Fruit fly (Drosophila melanogaster) whole organism, embryonic: ENCODE data around the gene Best3.

Experiments used
- Bteb2 ChIP-seq: fragments of 200-800 bp; sonication (Bioruptor generic); optimal IDR thresholded peaks from 2 replicates; lab custom pipeline; 2016; ENCODE audit warnings: missing biosample characterization, missing genetic modification characterization
- CG10431 ChIP-seq: fragments of 200-800 bp; sonication (Bioruptor generic); optimal IDR thresholded peaks from 3 replicates; lab custom pipeline; 2018; ENCODE audit warnings: missing biosample characterization, mild to moderate bottlenecking, missing genetic modification characterization
- CG12219 ChIP-seq: fragments of 200-800 bp; sonication (Bioruptor generic); optimal IDR thresholded peaks from 3 replicates; lab custom pipeline; 2018; ENCODE audit warnings: missing biosample characterization, mild to moderate bottlenecking, missing genetic modification characterization
- CG12391 ChIP-seq: fragments of 200-800 bp; sonication (Bioruptor generic); optimal IDR thresholded peaks from 3 replicates; lab custom pipeline; 2018; ENCODE audit warnings: missing biosample characterization, mild to moderate bottlenecking, missing genetic modification characterization, moderate library complexity
- CG14050 ChIP-seq: fragments of 200-800 bp; sonication (Bioruptor generic); IDR thresholded peaks from 3 replicates; pipeline ENCODE4 v1.3.6; 2022; ENCODE audit warnings: missing biosample characterization, missing genetic modification characterization
- CG16863 ChIP-seq: fragments of 200-800 bp; sonication (Bioruptor generic); optimal IDR thresholded peaks from 3 replicates; lab custom pipeline; 2016; ENCODE audit warnings: missing biosample characterization, missing genetic modification characterization
- CG18011 ChIP-seq: fragments of 200-800 bp; sonication (Bioruptor generic); optimal IDR thresholded peaks from 2 replicates; lab custom pipeline; 2017; ENCODE audit warnings: missing biosample characterization, missing genetic modification characterization, mild to moderate bottlenecking, moderate library complexity, missing genotype
- CG18764 ChIP-seq: fragments of 200-800 bp; sonication (Bioruptor generic); optimal IDR thresholded peaks from 3 replicates; lab custom pipeline; 2016; ENCODE audit warnings: missing biosample characterization, missing genetic modification characterization
- CG30020 ChIP-seq: fragments of 200-800 bp; optimal IDR thresholded peaks from 2 replicates; lab custom pipeline; 2019; ENCODE audit warnings: missing biosample characterization, mild to moderate bottlenecking, missing genetic modification characterization, moderate library complexity
- CG31388 ChIP-seq: fragments of 200-800 bp; sonication (Bioruptor generic); optimal IDR thresholded peaks from 2 replicates; lab custom pipeline; 2016; ENCODE audit warnings: missing biosample characterization, missing genetic modification characterization
- CG34376 ChIP-seq: fragments of 200-800 bp; sonication (Bioruptor generic); optimal IDR thresholded peaks from 2 replicates; lab custom pipeline; 2018; ENCODE audit warnings: missing biosample characterization, mild to moderate bottlenecking, missing genetic modification characterization
- CG3847 ChIP-seq: fragments of 200-800 bp; sonication (Bioruptor generic); IDR thresholded peaks from 2 replicates; pipeline ENCODE4 v1.3.6; 2022; ENCODE audit warnings: missing biosample characterization, missing genetic modification characterization
- CG4730 ChIP-seq: fragments of 200-800 bp; sonication (Bioruptor generic); IDR thresholded peaks from 2 replicates; pipeline ENCODE4 v1.3.6; 2022; ENCODE audit warnings: missing biosample characterization, missing genetic modification characterization
- CG8359 ChIP-seq: fragments of 200-800 bp; sonication (Bioruptor generic); optimal IDR thresholded peaks from 2 replicates; lab custom pipeline; 2017; ENCODE audit warnings: missing biosample characterization, mild to moderate bottlenecking, missing genetic modification characterization, borderline replicate concordance
- CG8924 ChIP-seq: fragments of 200-800 bp; optimal IDR thresholded peaks from 3 replicates; lab custom pipeline; 2019; ENCODE audit warnings: missing biosample characterization, mild to moderate bottlenecking, missing genetic modification characterization, moderate library complexity
- CHES-1-like ChIP-seq: fragments of 200-800 bp; sonication (Bioruptor generic); optimal IDR thresholded peaks from 2 replicates; lab custom pipeline; 2016; ENCODE audit warnings: missing biosample characterization, missing genetic modification characterization
- HLH3B ChIP-seq: fragments of 200-800 bp; sonication (Bioruptor generic); IDR thresholded peaks from 2 replicates; pipeline ENCODE4 v1.3.6; 2022; ENCODE audit warnings: missing biosample characterization, missing genetic modification characterization
- HLH4C ChIP-seq: fragments of 200-800 bp; sonication (Bioruptor generic); IDR thresholded peaks from 3 replicates; pipeline ENCODE4 v1.3.6; 2022; ENCODE audit warnings: missing biosample characterization, missing genetic modification characterization; ENCODE audit not compliant: partially characterized antibody
- HmgD ChIP-seq: fragments of 200-800 bp; sonication (Bioruptor generic); optimal IDR thresholded peaks from 3 replicates; lab custom pipeline; 2016; ENCODE audit warnings: missing biosample characterization, missing genetic modification characterization
- Hr78 ChIP-seq, 2 experiments: fragments of 200-800 bp in 1 of 2; fragments of >200 bp in 1 of 2; sonication (Bioruptor generic) in 1 of 2; optimal IDR thresholded peaks; 2 replicates each; lab custom pipeline; 2017 to 2019; ENCODE audit warnings: missing biosample characterization in 2 of 2, missing genetic modification characterization in 2 of 2, mild to moderate bottlenecking in 1 of 2, moderate library complexity in 1 of 2
- Myb ChIP-seq: fragments of 200-800 bp; sonication (Bioruptor generic); optimal IDR thresholded peaks from 2 replicates; lab custom pipeline; 2016; ENCODE audit warnings: missing biosample characterization, missing genetic modification characterization
- NC2β ChIP-seq: fragments of 200-800 bp; sonication (Bioruptor generic); optimal IDR thresholded peaks from 2 replicates; lab custom pipeline; 2016; ENCODE audit warnings: missing biosample characterization, missing genetic modification characterization
- PHDP ChIP-seq: fragments of 200-800 bp; sonication (Bioruptor generic); optimal IDR thresholded peaks from 3 replicates; lab custom pipeline; 2018; ENCODE audit warnings: missing biosample characterization, mild to moderate bottlenecking, missing genetic modification characterization, moderate library complexity
- Sox102F ChIP-seq: fragments of 200-800 bp; sonication (Bioruptor generic); optimal IDR thresholded peaks from 2 replicates; lab custom pipeline; 2018; ENCODE audit warnings: missing biosample characterization, mild to moderate bottlenecking, missing genetic modification characterization, moderate library complexity
- Spps ChIP-seq: fragments of 200-800 bp; sonication (Bioruptor generic); optimal IDR thresholded peaks from 2 replicates; lab custom pipeline; 2018; ENCODE audit warnings: missing biosample characterization, mild to moderate bottlenecking, missing genetic modification characterization
- Tbp ChIP-seq: fragments of >200 bp; optimal IDR thresholded peaks from 2 replicates; lab custom pipeline; 2018; ENCODE audit warnings: missing biosample characterization, missing genetic modification characterization
- Vsx1 ChIP-seq: fragments of 200-800 bp; sonication (Bioruptor generic); optimal IDR thresholded peaks from 2 replicates; lab custom pipeline; 2017; ENCODE audit warnings: missing biosample characterization, mild to moderate bottlenecking, missing genetic modification characterization, missing genetic modification reagents
- Xrp1 ChIP-seq: fragments of 200-800 bp; sonication (Bioruptor generic); IDR thresholded peaks from 2 replicates; pipeline ENCODE4 v1.3.6; 2022; ENCODE audit warnings: missing biosample characterization, missing genetic modification characterization
- aop ChIP-seq: fragments of 200-800 bp; sonication (Bioruptor generic); IDR thresholded peaks from 2 replicates; pipeline ENCODE4 v1.3.6; 2022; ENCODE audit warnings: missing biosample characterization, missing genetic modification characterization
- bab2 ChIP-seq: fragments of 200-800 bp; sonication (Bioruptor generic); optimal IDR thresholded peaks from 2 replicates; lab custom pipeline; 2016; ENCODE audit warnings: missing biosample characterization, missing genetic modification characterization
- bigmax ChIP-seq: fragments of 200-800 bp; sonication (Bioruptor generic); optimal IDR thresholded peaks from 2 replicates; lab custom pipeline; 2018; ENCODE audit warnings: missing biosample characterization, mild to moderate bottlenecking, missing genetic modification characterization
- br ChIP-seq: fragments of >200 bp; optimal IDR thresholded peaks from 2 replicates; lab custom pipeline; 2017
- eyg ChIP-seq: fragments of 200-800 bp; sonication (Bioruptor generic); optimal IDR thresholded peaks from 3 replicates; lab custom pipeline; 2016; ENCODE audit warnings: missing biosample characterization, missing genetic modification characterization
- gcm ChIP-seq: fragments of 200-800 bp; sonication (Bioruptor generic); optimal IDR thresholded peaks from 2 replicates; lab custom pipeline; 2019; ENCODE audit warnings: missing biosample characterization, mild to moderate bottlenecking, missing genetic modification characterization, moderate library complexity
- grau ChIP-seq: fragments of 200-800 bp; optimal IDR thresholded peaks from 3 replicates; lab custom pipeline; 2019; ENCODE audit warnings: missing biosample characterization, mild to moderate bottlenecking, missing genetic modification characterization, moderate library complexity
- jigr1 ChIP-seq: fragments of 200-800 bp; sonication (Bioruptor generic); IDR thresholded peaks from 3 replicates; pipeline ENCODE4 v1.3.6; 2022; ENCODE audit warnings: missing biosample characterization, missing genetic modification characterization
- kah ChIP-seq: fragments of 200-800 bp; sonication (Bioruptor generic); optimal IDR thresholded peaks from 2 replicates; lab custom pipeline; 2018; ENCODE audit warnings: missing biosample characterization, mild to moderate bottlenecking, missing genetic modification characterization
- lbe ChIP-seq: fragments of 200-800 bp; sonication (Bioruptor generic); optimal IDR thresholded peaks from 2 replicates; lab custom pipeline; 2016; ENCODE audit warnings: missing biosample characterization, mild to moderate bottlenecking, missing genetic modification characterization
- luna ChIP-seq: fragments of 200-800 bp; sonication (Bioruptor generic); optimal IDR thresholded peaks from 2 replicates; lab custom pipeline; 2016; ENCODE audit warnings: missing biosample characterization, missing genetic modification characterization
- maf-S ChIP-seq: fragments of 200-800 bp; sonication (Bioruptor generic); optimal IDR thresholded peaks from 2 replicates; lab custom pipeline; 2016; ENCODE audit warnings: missing biosample characterization, missing genetic modification characterization
- pan ChIP-seq, 4 experiments: fragments of >200 bp in 3 of 4; fragments of 200-800 bp in 1 of 4; sonication (Bioruptor generic) in 1 of 4; optimal IDR thresholded peaks in 3 of 4; IDR thresholded peaks in 1 of 4; 2 replicates each; pipeline versions ENCODE4 v1.3.6 to Lab custom; 2017 to 2022; ENCODE audit warnings: missing biosample characterization in 2 of 4, missing genetic modification characterization in 2 of 4, mixed read lengths in 1 of 4
- pum ChIP-seq: fragments of 200-800 bp; sonication (Bioruptor generic); optimal IDR thresholded peaks from 2 replicates; lab custom pipeline; 2016; ENCODE audit warnings: missing biosample characterization, missing genetic modification characterization
- salm ChIP-seq: fragments of 200-800 bp; sonication (Bioruptor generic); optimal IDR thresholded peaks from 2 replicates; lab custom pipeline; 2018; ENCODE audit warnings: missing biosample characterization, mild to moderate bottlenecking, missing genetic modification characterization
- seq ChIP-seq: fragments of 200-800 bp; sonication (Bioruptor generic); IDR thresholded peaks from 2 replicates; pipeline ENCODE4 v1.3.6; 2022; ENCODE audit warnings: missing biosample characterization, missing genetic modification characterization
- sr ChIP-seq: fragments of 200-800 bp; sonication (Bioruptor generic); IDR thresholded peaks from 3 replicates; pipeline ENCODE4 v1.3.6; 2022; ENCODE audit warnings: missing biosample characterization, missing genetic modification characterization
- tap ChIP-seq: fragments of 200-800 bp; optimal IDR thresholded peaks from 3 replicates; lab custom pipeline; 2019; ENCODE audit warnings: missing biosample characterization, mild to moderate bottlenecking, missing genetic modification characterization, moderate library complexity
- tll ChIP-seq, 2 experiments: fragments of 200-800 bp in 1 of 2; fragments of >200 bp in 1 of 2; sonication (Bioruptor generic) in 1 of 2; optimal IDR thresholded peaks; 2 replicates each; lab custom pipeline; 2017 to 2019; ENCODE audit warnings: missing biosample characterization in 2 of 2, missing genetic modification characterization in 2 of 2, mild to moderate bottlenecking in 1 of 2, moderate library complexity in 1 of 2
- wdn ChIP-seq: fragments of 200-800 bp; sonication (Bioruptor generic); IDR thresholded peaks from 2 replicates; pipeline ENCODE4 v1.3.6; 2022; ENCODE audit warnings: missing biosample characterization, missing genetic modification characterization
- zen2 ChIP-seq: fragments of 200-800 bp; sonication (Bioruptor generic); IDR thresholded peaks from 3 replicates; pipeline ENCODE4 v1.3.6; 2022; ENCODE audit warnings: missing biosample characterization, missing genetic modification characterization; ENCODE audit not compliant: partially characterized antibody

Gene Best3

DNA sequence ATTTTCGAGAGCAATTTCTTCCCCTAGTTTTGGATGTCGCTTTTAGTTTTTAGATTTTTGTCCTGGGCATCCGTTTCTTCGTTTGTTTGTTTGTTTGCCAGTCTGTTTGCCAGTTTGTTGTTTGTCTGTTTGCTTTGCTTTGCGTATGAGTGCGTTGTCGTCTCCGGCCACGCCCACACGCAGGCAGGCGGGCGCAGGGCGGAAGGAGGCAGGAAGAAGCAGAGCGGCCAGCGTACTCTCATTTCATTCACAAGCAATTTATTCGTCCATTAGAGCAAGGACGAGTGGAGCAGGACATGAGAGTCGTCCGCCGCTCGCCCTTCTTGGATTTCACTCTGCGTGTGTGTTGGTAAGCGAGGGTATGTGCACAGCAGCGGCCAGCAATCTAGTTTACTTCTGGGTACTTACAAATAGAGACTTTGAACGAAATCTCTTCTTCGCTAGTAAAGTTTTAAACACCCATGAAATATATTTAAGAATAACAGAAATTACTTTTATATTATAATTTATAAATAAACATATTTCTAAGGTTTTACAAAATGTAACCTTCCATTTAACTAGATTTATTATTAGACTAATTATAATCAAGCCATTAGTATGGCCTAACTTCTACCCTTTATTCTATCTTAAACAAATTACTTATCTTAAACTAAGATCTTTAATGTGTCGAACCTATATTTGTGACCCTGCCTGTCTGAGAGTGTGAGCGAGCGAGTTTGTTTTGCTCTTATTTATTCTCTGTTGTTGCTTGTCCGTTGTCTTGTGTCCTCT lies 45.3 kb upstream of the Best3 start (continued):
- TF ChIP-seq Xrp1 (peak; percentile 76), Tbp (GFP tag; lab: Kevin White, UChicago) (no peak), CG12391 (peak; percentile 86), CG31388 (GFP tag; lab: Kevin White, UChicago) (no peak), tll (GFP tag; optimal IDR thresholded peaks at IDR 0.05; lab: Kevin White, UChicago) (no peak), salm (tag; lab: Kevin White, UChicago) (peak; percentile 24), pan (optimal IDR thresholded peaks at IDR 0.05; lab: Kevin White, UChicago) (no peak), pan (GFP tag; optimal IDR thresholded peaks at IDR 0.05 in 1 of 2, IDR thresholded peaks at IDR 0.05 in 1 of 2) (peak in 1 of 2 experiments; percentile 13), kah (peak; percentile 35), Myb (GFP tag; lab: Kevin White, UChicago) (no peak), NC2β (no peak), maf-S (GFP tag; lab: Kevin White, UChicago) (no peak), bigmax (GFP tag; lab: Kevin White, UChicago) (no peak), CG8359 (GFP tag; lab: Kevin White, UChicago) (peak; percentile 53), luna (GFP tag; lab: Kevin White, UChicago) (no peak), CG30020 (tag; lab: Kevin White, UChicago) (peak; percentile 46), CG14050 (no peak), br (lab: Kevin White, UChicago) (no peak), HmgD (GFP tag; lab: Kevin White, UChicago) (no peak), HLH3B (GFP tag; lab: Robert Waterston, UW) (no peak), CG10431 (GFP tag; lab: Kevin White, UChicago) (peak; percentile 40), pum (GFP tag; lab: Kevin White, UChicago) (no peak), CG12219 (GFP tag; lab: Kevin White, UChicago) (peak; percentile 17), CG18011 (no peak), HLH4C (GFP tag; lab: Robert Waterston, UW) (no peak), lbe (GFP tag; lab: Kevin White, UChicago) (no peak), bab2 (GFP tag; lab: Kevin White, UChicago) (no peak), tap (tag; lab: Kevin White, UChicago) (peak; percentile 58), CG4730 (GFP tag; lab: Robert Waterston, UW) (no peak), grau (tag; lab: Kevin White, UChicago) (peak; percentile 82), PHDP (tag; lab: Kevin White, UChicago) (peak; percentile 65), CG34376 (GFP tag; lab: Kevin White, UChicago) (no peak), CG8924 (tag; lab: Kevin White, UChicago) (peak; percentile 92), CG3847 (GFP tag; lab: Robert Waterston, UW) (peak; percentile 35; the same call in 1 of the 2 replicates), CG16863 (GFP tag; lab: Kevin White, UChicago) (peak; percentile 3), Bteb2 (GFP tag; lab: Kevin White, UChicago) (no peak), Sox102F (GFP tag; lab: Kevin White, UChicago) (peak; percentile 55), zen2 (GFP tag; lab: Robert Waterston, UW) (no peak), sr (GFP tag; lab: Robert Waterston, UW) (no peak), CG18764 (no peak), Spps (tag; lab: Kevin White, UChicago) (peak; percentile 66), wdn (no peak), CHES-1-like (no peak), aop (no peak), gcm (GFP tag; lab: Kevin White, UChicago) (peak; percentile 70), eyg (GFP tag; lab: Kevin White, UChicago) (no peak), seq (GFP tag; lab: Robert Waterston, UW) (peak; percentile 54; the same call in 1 of the 2 replicates), jigr1 (GFP tag; lab: Robert Waterston, UW) (no peak), Hr78 (GFP tag; optimal IDR thresholded peaks at IDR 0.05; lab: Kevin White, UChicago) (no peak), Vsx1 (GFP tag; lab: Kevin White, UChicago) (peak; percentile 12)
